Fruit fly (Drosophila melanogaster): ENCODE data around the gene CG43092.

CG43092 gene

dm6 chr3R:22726031-22726770 is 43.3 kb downstream of the CG43092 start, which contains the start of gene RNF220 (continued):
- TF ChIP-seq CG18599 (GFP tag; optimal IDR thresholded peaks at IDR 0.05) (peak; percentile 7), CG3995 (GFP tag; optimal IDR thresholded peaks at IDR 0.05) (peak; percentile 93), trem (tag; optimal IDR thresholded peaks at IDR 0.05) (peak; percentile 8), CG12391 (tag; optimal IDR thresholded peaks at IDR 0.05) (no peak), CG2116 (GFP tag; optimal IDR thresholded peaks at IDR 0.05) (peak; percentile 46), CG18262 (tag; optimal IDR thresholded peaks at IDR 0.05) (peak; percentile 30), CG5180 (GFP tag; optimal IDR thresholded peaks at IDR 0.05) (no peak), Spps (tag; optimal IDR thresholded peaks at IDR 0.05) (no peak), unc-4 (GFP tag; IDR thresholded peaks at IDR 0.05; ENCODE audit: partially characterized antibody) (peak; percentile 50), zfh1 (GFP tag; IDR thresholded peaks at IDR 0.05) (0 out of 3 replicates have a peak, but pooled peaks have one; percentile 20), Stat92E (GFP tag; optimal IDR thresholded peaks at IDR 0.05) (no peak), zen2 (GFP tag; IDR thresholded peaks at IDR 0.05; ENCODE audit: partially characterized antibody) (peak; percentile 60), fd96Cb (tag; optimal IDR thresholded peaks at IDR 0.05) (no peak), Ravus (GFP tag; IDR thresholded peaks at IDR 0.05) (no peak), Pdp1 (GFP tag; optimal IDR thresholded peaks at IDR 0.05) (peak in 1 of 2 experiments; percentile 58), grn (GFP tag; optimal IDR thresholded peaks at IDR 0.05) (no peak), CTCF (GFP tag; optimal IDR thresholded peaks at IDR 0.05) (peak; percentile 38), chinmo (GFP tag; IDR thresholded peaks at IDR 0.05; ENCODE audit: partially characterized antibody) (peak; percentile 16; the same call in 1 of the 4 replicates), Hr51 (GFP tag; optimal IDR thresholded peaks at IDR 0.05) (peak in 1 of 2 experiments; percentile 31), usp (GFP tag; optimal IDR thresholded peaks at IDR 0.05) (no peak), Bgb (GFP tag; IDR thresholded peaks at IDR 0.05; ENCODE audit: partially characterized antibody) (peak; percentile 75), CG17385 (GFP tag; optimal IDR thresholded peaks at IDR 0.05) (peak; percentile 12), Deaf1 (tag; optimal IDR thresholded peaks at IDR 0.05) (no peak), ERR (GFP tag; optimal IDR thresholded peaks at IDR 0.05) (no peak), CG7745 (tag; optimal IDR thresholded peaks at IDR 0.05) (no peak), CG6175 (GFP tag; IDR thresholded peaks at IDR 0.05) (no peak), CG42726 (GFP tag; IDR thresholded peaks at IDR 0.05; ENCODE audit: partially characterized antibody) (peak; percentile 68), CG2678 (tag; optimal IDR thresholded peaks at IDR 0.05) (peak; percentile 35), nmo (GFP tag; optimal IDR thresholded peaks at IDR 0.05) (peak; percentile 45), onecut (GFP tag; IDR thresholded peaks at IDR 0.05) (no peak), CG9797 (GFP tag; optimal IDR thresholded peaks at IDR 0.05) (peak; percentile 59), Dref (GFP tag; IDR thresholded peaks at IDR 0.05) (peak; percentile 59), MESR4 (GFP tag; optimal IDR thresholded peaks at IDR 0.05) (peak; percentile 76), CG30020 (tag; optimal IDR thresholded peaks at IDR 0.05) (peak; percentile 6), CG31441 (GFP tag; IDR thresholded peaks at IDR 0.05) (peak; percentile 58; the same call in 1 of the 2 replicates), gfzf (GFP tag; optimal IDR thresholded peaks at IDR 0.05) (peak; percentile 73), crol (GFP tag; IDR thresholded peaks at IDR 0.05) (no peak), Dfd (GFP tag; optimal IDR thresholded peaks at IDR 0.05) (no peak), Xbp1 (GFP tag; optimal IDR thresholded peaks at IDR 0.05) (peak; percentile 30), bbx (GFP tag; IDR thresholded peaks at IDR 0.05; ENCODE audit: partially characterized antibody) (peak; percentile 78), CG1602 (GFP tag; optimal IDR thresholded peaks at IDR 0.05) (peak; percentile 9), Ptx1 (GFP tag; IDR thresholded peaks at IDR 0.05) (peak; percentile 8; the same call in 1 of the 2 replicates), CG17361 (GFP tag; IDR thresholded peaks at IDR 0.05) (peak; percentile 60), Dll (GFP tag; IDR thresholded peaks at IDR 0.05; ENCODE audit: partially characterized antibody) (peak; percentile 77), Rfx (GFP tag; IDR thresholded peaks at IDR 0.05) (peak; percentile 38; the same call in 1 of the 2 replicates), NfI (GFP tag; optimal IDR thresholded peaks at IDR 0.05) (no peak), CG14441 (GFP tag; IDR thresholded peaks at IDR 0.05) (0 out of 2 replicates have a peak, but pooled peaks have one; percentile 4), slbo (GFP tag; IDR thresholded peaks at IDR 0.05) (peak; percentile 38)

Data from whole organism, embryonic.